Worm (Caenorhabditis elegans) whole organism, L2 larva: Measurements from ENCODE around the gene mltn-5.

Experiments
- ZK546.5 ChIP-seq: sonication (generic microtip); optimal IDR thresholded peaks from 2 replicates; lab custom pipeline; 2017; ENCODE audit warnings: missing biosample characterization, missing genetic modification characterization
- aly-2 ChIP-seq: fragments of 150-350 bp; optimal IDR thresholded peaks from 2 replicates; lab custom pipeline; 2014; ENCODE audit warnings: missing biosample characterization, missing genetic modification characterization
- blmp-1 ChIP-seq: sonication (generic microtip); optimal IDR thresholded peaks from 2 replicates; lab custom pipeline; 2017; ENCODE audit warnings: missing genetic modification characterization, mild to moderate bottlenecking, missing compliant biosample characterization, antibody characterized with exemption, moderate library complexity; ENCODE audit not compliant: insufficient read depth
- ceh-16 ChIP-seq: fragments of 150-350 bp; optimal IDR thresholded peaks from 2 replicates; lab custom pipeline; 2014; ENCODE audit warnings: missing biosample characterization, missing genetic modification characterization
- elt-3 ChIP-seq: sonication (generic microtip); optimal IDR thresholded peaks from 2 replicates; lab custom pipeline; 2017; ENCODE audit warnings: missing biosample characterization, missing genetic modification characterization
- lin-13 ChIP-seq: fragments of 150-350 bp; optimal IDR thresholded peaks from 2 replicates; lab custom pipeline; 2014; ENCODE audit warnings: missing biosample characterization, missing genetic modification reagents, missing genetic modification characterization
- nhr-12 ChIP-seq: fragments of 150-350 bp; optimal IDR thresholded peaks from 2 replicates; lab custom pipeline; 2014; ENCODE audit warnings: missing biosample characterization, missing genetic modification characterization
- nhr-129 ChIP-seq: fragments of 150-350 bp; optimal IDR thresholded peaks from 2 replicates; lab custom pipeline; 2014; ENCODE audit warnings: missing biosample characterization, missing genetic modification characterization
- skn-1 ChIP-seq: sonication (generic microtip); optimal IDR thresholded peaks from 2 replicates; lab custom pipeline; 2017; ENCODE audit warnings: missing biosample characterization, missing genetic modification characterization
- ztf-11 ChIP-seq: sonication (generic microtip); optimal IDR thresholded peaks from 2 replicates; lab custom pipeline; 2017; ENCODE audit warnings: missing biosample characterization, missing genetic modification characterization

ce11 chrII:13968979-13969378, 44.0 kb downstream of the mltn-5 start, which contains the start of gene sre-43:
- no peak for TF ChIP-seq lin-13 (GFP tag; lab: Kevin White, UChicago)
- TF ChIP-seq elt-3 (tag; lab: Kevin White, UChicago), result no peak
- TF ChIP-seq blmp-1, result no peak
- TF ChIP-seq ZK546.5 (tag; lab: Kevin White, UChicago), result no peak
- TF ChIP-seq ztf-11 (tag; lab: Kevin White, UChicago), result no peak
- TF ChIP-seq skn-1 (tag; lab: Kevin White, UChicago), result no peak
- no peak for TF ChIP-seq aly-2 (tag; lab: Kevin White, UChicago)
- TF ChIP-seq ceh-16 (tag; lab: Kevin White, UChicago), result no peak
- no peak for TF ChIP-seq nhr-129 (tag; lab: Kevin White, UChicago)
- TF ChIP-seq nhr-12, result no peak
